Worm (Caenorhabditis elegans) whole organism, late embryonic: ENCODE measurements around the gene bus-8A.

ENCODE experiments used
- C08G9.2 ChIP-seq: sonication (generic microtip); optimal IDR thresholded peaks from 2 replicates; lab custom pipeline; 2016; ENCODE audit warnings: mild to moderate bottlenecking, missing genetic modification characterization, moderate library complexity, missing compliant biosample characterization
- F13H6.1 ChIP-seq: sonication (generic microtip); optimal IDR thresholded peaks from 2 replicates; lab custom pipeline; 2016; ENCODE audit warnings: missing genetic modification characterization, missing compliant biosample characterization
- K02D7.2 ChIP-seq: sonication (generic microtip); optimal IDR thresholded peaks from 2 replicates; lab custom pipeline; 2017; ENCODE audit warnings: mild to moderate bottlenecking, missing genetic modification characterization, missing compliant biosample characterization
- K09A11.1 ChIP-seq: sonication (generic microtip); optimal IDR thresholded peaks from 2 replicates; lab custom pipeline; 2017; ENCODE audit warnings: antibody characterized with exemption, mild to moderate bottlenecking, missing genetic modification characterization, missing compliant biosample characterization; ENCODE audit not compliant: insufficient read depth
- Y22D7AL.16 ChIP-seq: sonication (generic microtip); optimal IDR thresholded peaks from 2 replicates; lab custom pipeline; 2016; ENCODE audit warnings: missing genetic modification characterization, missing compliant biosample characterization
- ama-1 ChIP-seq: fragments of 150-350 bp; optimal IDR thresholded peaks from 2 replicates; lab custom pipeline; 2014
- ceh-14 ChIP-seq: sonication (generic microtip); optimal IDR thresholded peaks from 2 replicates; lab custom pipeline; 2016; ENCODE audit warnings: missing genotype, missing genetic modification characterization, missing compliant biosample characterization
- ceh-18 ChIP-seq: sonication (generic microtip); optimal IDR thresholded peaks from 2 replicates; lab custom pipeline; 2016; ENCODE audit warnings: missing genetic modification characterization, missing compliant biosample characterization
- ceh-24 ChIP-seq: sonication (generic microtip); optimal IDR thresholded peaks from 2 replicates; lab custom pipeline; 2016; ENCODE audit warnings: mild to moderate bottlenecking, missing genetic modification characterization, missing compliant biosample characterization
- ceh-30 ChIP-seq: fragments of 150-350 bp; optimal IDR thresholded peaks from 2 replicates; lab custom pipeline; 2014; ENCODE audit warnings: missing biosample characterization, missing genetic modification characterization
- ceh-45 ChIP-seq: fragments of 200-800 bp; sonication (Bioruptor generic); IDR thresholded peaks from 2 replicates; pipeline ENCODE4 v1.3.6; 2022; ENCODE audit warnings: missing genetic modification reagents, missing genetic modification characterization, missing compliant biosample characterization
- dmd-4 ChIP-seq: sonication (generic microtip); optimal IDR thresholded peaks from 2 replicates; lab custom pipeline; 2016; ENCODE audit warnings: borderline replicate concordance, missing genetic modification characterization, missing compliant biosample characterization
- dve-1 ChIP-seq: sonication (generic microtip); optimal IDR thresholded peaks from 2 replicates; lab custom pipeline; 2017; ENCODE audit warnings: antibody characterized with exemption, mild to moderate bottlenecking, missing genetic modification characterization, missing compliant biosample characterization
- elt-2 ChIP-seq: sonication (generic microtip); optimal IDR thresholded peaks from 2 replicates; lab custom pipeline; 2016; ENCODE audit warnings: missing genetic modification reagents, missing genetic modification characterization, missing compliant biosample characterization
- eyg-1 ChIP-seq: sonication (generic microtip); optimal IDR thresholded peaks from 2 replicates; lab custom pipeline; 2016; ENCODE audit warnings: missing genotype, missing genetic modification characterization, missing compliant biosample characterization
- gmeb-2 ChIP-seq: sonication (generic microtip); optimal IDR thresholded peaks from 2 replicates; lab custom pipeline; 2016; ENCODE audit warnings: missing genetic modification characterization, inconsistent platforms, missing compliant biosample characterization
- hlh-13 ChIP-seq: fragments of 200-800 bp; sonication (Bioruptor generic); optimal IDR thresholded peaks from 2 replicates; lab custom pipeline; 2018; ENCODE audit warnings: mild to moderate bottlenecking, missing genetic modification characterization, missing compliant biosample characterization
- hlh-8 ChIP-seq: sonication (generic microtip); optimal IDR thresholded peaks from 2 replicates; lab custom pipeline; 2016; ENCODE audit warnings: missing genotype, missing genetic modification characterization, missing compliant biosample characterization
- madf-2 ChIP-seq: sonication (generic microtip); optimal IDR thresholded peaks from 2 replicates; lab custom pipeline; 2017; ENCODE audit warnings: missing genetic modification characterization, missing compliant biosample characterization
- nhr-11 ChIP-seq: fragments of 150-350 bp; optimal IDR thresholded peaks from 2 replicates; lab custom pipeline; 2014; ENCODE audit warnings: missing biosample characterization, missing genetic modification characterization
- nhr-232 ChIP-seq: sonication (generic microtip); optimal IDR thresholded peaks from 2 replicates; lab custom pipeline; 2016; ENCODE audit warnings: missing genetic modification characterization, missing compliant biosample characterization
- odd-2 ChIP-seq: sonication (generic microtip); optimal IDR thresholded peaks from 2 replicates; lab custom pipeline; 2017; ENCODE audit warnings: antibody characterized with exemption, mild to moderate bottlenecking, missing genetic modification characterization, missing compliant biosample characterization
- pag-3 ChIP-seq: sonication (generic microtip); optimal IDR thresholded peaks from 2 replicates; lab custom pipeline; 2016; ENCODE audit warnings: missing compliant biosample characterization, missing genetic modification characterization, borderline replicate concordance
- pat-9 ChIP-seq: fragments of 200-800 bp; sonication (Bioruptor generic); optimal IDR thresholded peaks from 2 replicates; lab custom pipeline; 2018; ENCODE audit warnings: mild to moderate bottlenecking, missing genetic modification characterization, moderate library complexity, missing compliant biosample characterization
- pax-1 ChIP-seq: fragments of 150-350 bp; optimal IDR thresholded peaks from 2 replicates; lab custom pipeline; 2014; ENCODE audit warnings: missing biosample characterization, missing genetic modification characterization
- pha-2 ChIP-seq: sonication (generic microtip); optimal IDR thresholded peaks from 2 replicates; lab custom pipeline; 2017; ENCODE audit warnings: mild to moderate bottlenecking, missing genetic modification characterization, missing compliant biosample characterization
- pha-4 ChIP-seq: fragments of 150-350 bp; optimal IDR thresholded peaks from 2 replicates; lab custom pipeline; 2018; ENCODE audit warnings: missing biosample characterization, missing genetic modification reagents, missing genetic modification characterization
- pqm-1 ChIP-seq: sonication (generic microtip); optimal IDR thresholded peaks from 2 replicates; lab custom pipeline; 2016; ENCODE audit warnings: missing genetic modification characterization, missing compliant biosample characterization
- rnt-1 ChIP-seq: sonication (generic microtip); optimal IDR thresholded peaks from 2 replicates; lab custom pipeline; 2016; ENCODE audit warnings: missing genetic modification characterization, missing compliant biosample characterization
- sox-4 ChIP-seq: sonication (generic microtip); optimal IDR thresholded peaks from 2 replicates; lab custom pipeline; 2017; ENCODE audit warnings: mild to moderate bottlenecking, missing genetic modification characterization, inconsistent platforms, missing compliant biosample characterization
- tbx-2 ChIP-seq: sonication (generic microtip); optimal IDR thresholded peaks from 2 replicates; lab custom pipeline; 2016; ENCODE audit warnings: missing genetic modification characterization, missing compliant biosample characterization
- tbx-7 ChIP-seq: sonication (generic microtip); optimal IDR thresholded peaks from 2 replicates; lab custom pipeline; 2016; ENCODE audit warnings: missing genotype, missing genetic modification characterization, missing compliant biosample characterization
- ttx-3 ChIP-seq: sonication (generic microtip); optimal IDR thresholded peaks from 2 replicates; lab custom pipeline; 2016; ENCODE audit warnings: missing genetic modification reagents, missing genetic modification characterization, missing compliant biosample characterization
- unc-42 ChIP-seq: sonication (generic microtip); optimal IDR thresholded peaks from 2 replicates; lab custom pipeline; 2016; ENCODE audit warnings: missing genotype, missing genetic modification characterization, missing compliant biosample characterization
- unc-55 ChIP-seq: sonication (generic microtip); optimal IDR thresholded peaks from 2 replicates; lab custom pipeline; 2017; ENCODE audit warnings: missing biosample characterization, missing genetic modification reagents, missing genetic modification characterization
- unc-86 ChIP-seq: sonication (generic microtip); optimal IDR thresholded peaks from 2 replicates; lab custom pipeline; 2016; ENCODE audit warnings: missing genetic modification characterization, missing compliant biosample characterization
- zip-5 ChIP-seq: sonication (generic microtip); optimal IDR thresholded peaks from 2 replicates; lab custom pipeline; 2016; ENCODE audit warnings: missing genetic modification characterization, missing compliant biosample characterization
- ztf-16 ChIP-seq: sonication (generic microtip); optimal IDR thresholded peaks from 2 replicates; lab custom pipeline; 2017; ENCODE audit warnings: missing genetic modification characterization, missing compliant biosample characterization

The bus-8A gene

DNA sequence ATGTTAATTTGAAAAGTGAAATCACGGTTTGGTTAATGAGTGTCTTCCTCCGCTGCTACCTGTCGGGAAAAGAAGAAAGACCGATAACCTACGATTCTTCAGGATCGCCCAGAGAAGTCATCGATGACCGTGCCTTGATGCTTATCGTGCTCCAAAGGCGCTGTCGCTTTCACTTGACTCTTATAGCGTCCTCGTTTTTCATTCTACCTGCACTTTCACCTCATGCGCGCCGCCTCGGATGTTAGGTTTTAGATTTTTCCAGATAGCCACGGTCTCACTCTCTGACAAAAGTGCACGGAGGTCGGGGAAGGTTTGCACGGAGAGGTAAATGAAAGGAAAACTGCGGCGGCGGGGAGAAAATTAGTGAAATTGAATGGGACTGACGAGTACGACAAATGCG, 3.8 kb upstream of the bus-8A start:
- no peak for TF ChIP-seq Y22D7AL.16
- TF ChIP-seq F13H6.1 (tag; lab: Kevin White, UChicago), result no peak
- no peak for TF ChIP-seq pag-3 (tag; lab: Kevin White, UChicago)
- TF ChIP-seq madf-2 (tag; lab: Kevin White, UChicago), result no peak
- TF ChIP-seq tbx-7 (tag; lab: Kevin White, UChicago), result no peak
- no peak for TF ChIP-seq pax-1 (tag; lab: Kevin White, UChicago)
- TF ChIP-seq ama-1 (lab: Kevin White, UChicago), result no peak
- TF ChIP-seq hlh-13 (GFP tag; lab: Kevin White, UChicago), result no peak
- no peak for TF ChIP-seq eyg-1 (tag; lab: Kevin White, UChicago)
- no peak for TF ChIP-seq odd-2
- no peak for TF ChIP-seq elt-2 (tag; lab: Kevin White, UChicago)
- TF ChIP-seq K09A11.1 (tag; lab: Kevin White, UChicago), result no peak
- no peak for TF ChIP-seq pat-9 (tag; lab: Kevin White, UChicago)
- no peak for TF ChIP-seq dve-1
- TF ChIP-seq, all 69 proteins: peak for 0

- TF ChIP-seq ztf-16 (tag; lab: Kevin White, UChicago) (no peak), unc-42 (tag; lab: Kevin White, UChicago) (no peak), pha-2 (tag; lab: Kevin White, UChicago) (no peak), gmeb-2 (tag; lab: Kevin White, UChicago) (no peak), sox-4 (no peak), Y22D7AL.16 (no peak), pag-3 (tag; lab: Kevin White, UChicago) (no peak), nhr-11 (no peak), K09A11.1 (tag; lab: Kevin White, UChicago) (no peak), ceh-24 (tag; lab: Kevin White, UChicago) (no peak), nhr-232 (tag; lab: Kevin White, UChicago) (no peak), unc-86 (tag; lab: Kevin White, UChicago) (no peak), madf-2 (tag; lab: Kevin White, UChicago) (no peak), ceh-18 (tag; lab: Kevin White, UChicago) (no peak), pqm-1 (tag; lab: Kevin White, UChicago) (no peak)
Observed at ce11 chrX:5489538-5489937, 3.2 kb upstream of the bus-8A start, which contains the start of gene F55D1.1. F55D1.1 (plus strand) TSS chrX:5489838.

DNA sequence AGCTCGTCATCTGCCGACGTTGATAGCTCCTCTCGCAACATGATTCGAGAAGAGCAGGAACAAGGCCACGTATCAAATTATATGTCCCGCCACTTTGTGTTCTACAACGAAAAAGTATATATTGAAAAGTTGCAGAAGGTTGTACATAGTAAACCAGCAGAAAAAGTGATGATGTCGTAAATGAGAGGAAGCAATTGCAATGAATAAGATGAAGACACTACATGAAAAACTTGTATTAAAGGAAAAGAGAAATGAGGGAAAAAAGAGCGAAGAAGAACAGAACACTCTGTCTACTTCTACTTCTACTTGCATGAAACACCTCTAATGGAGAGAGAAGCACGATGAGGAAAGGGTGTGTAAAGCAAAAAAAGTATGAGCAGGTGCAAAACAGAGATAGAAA, 12.4 kb downstream of the bus-8A start, which contains the start of gene T23F2.2:
T23F2.2 (minus strand) TSS at position 101 of the 400 bp plus-strand sequence.
- no peak for TF ChIP-seq pha-4
- no peak for TF ChIP-seq dmd-4
- no peak for TF ChIP-seq K02D7.2 (tag; lab: Kevin White, UChicago)
- no peak for TF ChIP-seq tbx-2 (tag; lab: Kevin White, UChicago)
- TF ChIP-seq ceh-14 (tag; lab: Kevin White, UChicago), result no peak
- TF ChIP-seq ama-1 (lab: Kevin White, UChicago), result no peak
- TF ChIP-seq ceh-45 (GFP tag; lab: Robert Waterston, UW), result no peak
- no peak for TF ChIP-seq C08G9.2 (tag; lab: Kevin White, UChicago)
- no peak for TF ChIP-seq nhr-11
- TF ChIP-seq pat-9 (tag; lab: Kevin White, UChicago), result no peak

ce11 chrX:5506432-5506977, 13.8 kb downstream of the bus-8A start:
- TF ChIP-seq zip-5 (tag; lab: Kevin White, UChicago) (no peak), pag-3 (tag; lab: Kevin White, UChicago) (no peak), rnt-1 (tag; lab: Kevin White, UChicago) (peak; percentile 49), unc-42 (tag; lab: Kevin White, UChicago) (no peak), unc-55 (peak; percentile 66), ttx-3 (tag; lab: Kevin White, UChicago) (no peak), hlh-8 (tag; lab: Kevin White, UChicago) (peak; percentile 1), ceh-18 (tag; lab: Kevin White, UChicago) (peak; percentile 12), tbx-2 (tag; lab: Kevin White, UChicago) (no peak), ceh-30 (tag; lab: Kevin White, UChicago) (no peak), ceh-14 (tag; lab: Kevin White, UChicago) (no peak)
- TF ChIP-seq, all 69 proteins: peak for 4
